Worm (Caenorhabditis elegans): Measurements from ENCODE around the gene rfth-1.

DNA sequence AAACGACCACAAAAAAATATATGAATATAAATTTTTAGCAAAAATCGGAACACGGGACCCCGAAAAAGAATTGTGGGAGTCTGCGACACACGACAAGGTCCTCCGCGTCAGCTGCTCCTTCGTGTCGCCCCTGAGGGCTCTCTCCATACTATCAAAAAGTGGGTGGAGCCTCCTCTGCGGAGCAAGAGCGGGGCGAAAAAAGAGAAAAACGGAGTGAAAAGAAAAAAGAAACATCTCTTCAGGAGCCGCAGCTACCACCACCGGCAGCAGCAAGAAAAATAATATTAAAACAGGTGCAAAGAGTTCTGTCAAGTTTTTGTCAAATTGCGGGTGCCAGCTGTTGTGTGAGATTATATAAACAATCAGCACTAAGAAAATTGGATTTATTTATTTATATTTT, 4.5 kb downstream of the rfth-1 start, which contains the start of gene gbb-2:
- TF ChIP-seq pqm-1 (tag; optimal IDR thresholded peaks at IDR 0.05) (no peak), fkh-2 (tag; optimal IDR thresholded peaks at IDR 0.05) (no peak), ama-1 (optimal IDR thresholded peaks at IDR 0.05) (no peak), pha-4 (tag; optimal IDR thresholded peaks at IDR 0.05) (no peak), daf-12 (tag; optimal IDR thresholded peaks at IDR 0.05) (no peak), nhr-28 (tag; optimal IDR thresholded peaks at IDR 0.05) (no peak)

Measured in whole organism, L3 larva.